Worm (Caenorhabditis elegans) whole organism, L4/young adult: ENCODE data around the gene str-130.

ENCODE experiments used
- W03F9.2 ChIP-seq: fragments of 150-350 bp; optimal IDR thresholded peaks from 2 replicates; lab custom pipeline; 2014; ENCODE audit warnings: missing biosample characterization, missing genetic modification characterization
- him-1 ChIP-seq: sonication (generic microtip); optimal IDR thresholded peaks from 2 replicates; lab custom pipeline; 2016; ENCODE audit warnings: missing genotype, missing genetic modification reagents, missing genetic modification characterization, missing compliant biosample characterization

DNA sequence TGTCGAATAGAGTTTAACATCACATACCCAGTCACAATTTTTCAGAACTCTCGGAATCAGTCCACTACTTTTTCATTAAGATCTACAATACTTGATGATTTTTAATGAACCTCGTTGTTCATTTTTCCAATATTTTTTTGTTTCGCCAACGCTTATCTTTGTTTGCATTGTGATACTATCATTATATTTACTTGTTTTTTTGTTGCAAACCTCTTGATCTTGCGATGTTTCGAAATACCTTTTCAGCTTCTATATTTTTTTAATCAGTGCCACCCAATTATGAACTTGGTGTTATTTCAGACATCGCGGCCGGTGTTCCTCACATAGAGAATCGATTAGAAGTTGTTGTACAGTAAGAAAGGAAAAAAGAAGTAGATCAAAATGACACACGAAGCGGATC, 18.2 kb upstream of the str-130 start, which contains the start of gene myo-5:
- TF ChIP-seq W03F9.2 (tag; lab: Kevin White, UChicago): no peak
- TF ChIP-seq him-1: no peak
